Worm (Caenorhabditis elegans) whole organism, mixed stage, embryonic: ENCODE data around the gene nspg-7.2.
"Not testable (repeated sequence)": the region's sequence is repeated elsewhere in the genome, so short reads cannot be mapped to it uniquely, and the experiment has no call there.

ENCODE experiments used
- bed-3 ChIP-seq: fragments of 200-800 bp; sonication (Bioruptor generic); optimal IDR thresholded peaks from 3 replicates; lab custom pipeline; 2018; ENCODE audit warnings: mild to moderate bottlenecking, missing genetic modification characterization, moderate library complexity, missing compliant biosample characterization
- blmp-1 ChIP-seq: fragments of 150-350 bp; optimal IDR thresholded peaks from 2 replicates; lab custom pipeline; 2014; ENCODE audit warnings: missing biosample characterization, missing genetic modification characterization
- ceh-39 ChIP-seq: fragments of 150-350 bp; optimal IDR thresholded peaks from 2 replicates; lab custom pipeline; 2014; ENCODE audit warnings: missing biosample characterization, missing genetic modification characterization
- ceh-43 ChIP-seq: fragments of 200-800 bp; sonication (Bioruptor generic); optimal IDR thresholded peaks from 2 replicates; lab custom pipeline; 2018; ENCODE audit warnings: mild to moderate bottlenecking, missing genetic modification characterization, moderate library complexity, missing compliant biosample characterization
- ces-1 ChIP-seq: fragments of 150-350 bp; optimal IDR thresholded peaks from 2 replicates; lab custom pipeline; 2014; ENCODE audit warnings: missing biosample characterization, missing genetic modification reagents, missing genetic modification characterization
- cnd-1 ChIP-seq: fragments of 200-800 bp; sonication (Bioruptor generic); optimal IDR thresholded peaks from 2 replicates; lab custom pipeline; 2018; ENCODE audit warnings: mild to moderate bottlenecking, missing genetic modification characterization, missing compliant biosample characterization
- drap-1 ChIP-seq: fragments of 200-800 bp; sonication (Bioruptor generic); optimal IDR thresholded peaks from 3 replicates; lab custom pipeline; 2018; ENCODE audit warnings: mild to moderate bottlenecking, missing genetic modification characterization, missing compliant biosample characterization
- elt-1 ChIP-seq: sonication (generic microtip); optimal IDR thresholded peaks from 2 replicates; lab custom pipeline; 2017; ENCODE audit warnings: missing genetic modification characterization, mild to moderate bottlenecking, missing compliant biosample characterization, antibody characterized with exemption, moderate library complexity, borderline replicate concordance; ENCODE audit not compliant: insufficient read depth
- elt-3 ChIP-seq: fragments of 150-350 bp; optimal IDR thresholded peaks from 2 replicates; lab custom pipeline; 2014; ENCODE audit warnings: missing biosample characterization, missing genetic modification characterization
- flh-1 ChIP-seq: fragments of 200-800 bp; sonication (Bioruptor generic); optimal IDR thresholded peaks from 2 replicates; lab custom pipeline; 2018; ENCODE audit warnings: mild to moderate bottlenecking, missing genetic modification characterization, moderate library complexity, missing compliant biosample characterization
- hlh-1 ChIP-seq: fragments of 150-350 bp; optimal IDR thresholded peaks from 2 replicates; lab custom pipeline; 2014; ENCODE audit warnings: missing biosample characterization, missing genetic modification reagents, missing genetic modification characterization
- lin-13 ChIP-seq: fragments of 150-350 bp; optimal IDR thresholded peaks from 2 replicates; lab custom pipeline; 2014; ENCODE audit warnings: missing biosample characterization, missing genetic modification characterization
- lin-32 ChIP-seq: fragments of 200-800 bp; sonication (Bioruptor generic); optimal IDR thresholded peaks from 2 replicates; lab custom pipeline; 2018; ENCODE audit warnings: mild to moderate bottlenecking, missing genetic modification characterization, missing compliant biosample characterization
- lsy-2 ChIP-seq: fragments of 150-350 bp; optimal IDR thresholded peaks from 2 replicates; lab custom pipeline; 2014; ENCODE audit warnings: missing biosample characterization, missing genetic modification characterization
- mab-5 ChIP-seq: fragments of 150-350 bp; optimal IDR thresholded peaks from 2 replicates; lab custom pipeline; 2014; ENCODE audit warnings: missing biosample characterization, missing genetic modification characterization
- mep-1 ChIP-seq: fragments of 150-350 bp; optimal IDR thresholded peaks from 2 replicates; lab custom pipeline; 2017; ENCODE audit warnings: missing biosample characterization, missing genetic modification reagents, missing genetic modification characterization, inconsistent platforms
- mls-2 ChIP-seq: sonication (generic microtip); optimal IDR thresholded peaks from 2 replicates; lab custom pipeline; 2016; ENCODE audit warnings: mild to moderate bottlenecking, missing genetic modification characterization, moderate library complexity, missing compliant biosample characterization
- nhr-12 ChIP-seq: fragments of 150-350 bp; optimal IDR thresholded peaks from 2 replicates; lab custom pipeline; 2014; ENCODE audit warnings: missing biosample characterization, missing genetic modification characterization
- nhr-2 ChIP-seq: fragments of 150-350 bp; optimal IDR thresholded peaks from 2 replicates; lab custom pipeline; 2014; ENCODE audit warnings: missing biosample characterization, missing genetic modification characterization
- nhr-237 ChIP-seq: fragments of 150-350 bp; optimal IDR thresholded peaks from 2 replicates; lab custom pipeline; 2014; ENCODE audit warnings: missing biosample characterization, missing genetic modification characterization
- nhr-76 ChIP-seq: sonication (generic microtip); optimal IDR thresholded peaks from 2 replicates; lab custom pipeline; 2017; ENCODE audit warnings: missing biosample characterization, missing genetic modification characterization
- pha-4 ChIP-seq: fragments of 150-350 bp; optimal IDR thresholded peaks from 2 replicates; lab custom pipeline; 2018; ENCODE audit warnings: missing biosample characterization, missing genetic modification reagents, missing genetic modification characterization
- sem-2 ChIP-seq: fragments of 200-800 bp; sonication (Bioruptor generic); optimal IDR thresholded peaks from 2 replicates; lab custom pipeline; 2018; ENCODE audit warnings: mild to moderate bottlenecking, missing genetic modification characterization, missing compliant biosample characterization
- snpc-4 ChIP-seq: fragments of 150-350 bp; optimal IDR thresholded peaks from 2 replicates; lab custom pipeline; 2014; ENCODE audit warnings: missing biosample characterization, missing genetic modification characterization
- sptf-1 ChIP-seq: sonication (generic microtip); optimal IDR thresholded peaks from 2 replicates; lab custom pipeline; 2017; ENCODE audit warnings: mild to moderate bottlenecking, missing genetic modification characterization, moderate library complexity, missing compliant biosample characterization
- unc-120 ChIP-seq: sonication (generic microtip); optimal IDR thresholded peaks from 2 replicates; lab custom pipeline; 2017; ENCODE audit warnings: missing genetic modification characterization, missing compliant biosample characterization; ENCODE audit not compliant: poor library complexity, severe bottlenecking
- unc-39 ChIP-seq: fragments of 150-350 bp; optimal IDR thresholded peaks from 2 replicates; lab custom pipeline; 2014; ENCODE audit warnings: missing biosample characterization, missing genetic modification characterization
- unc-62 ChIP-seq: fragments of 150-350 bp; optimal IDR thresholded peaks from 2 replicates; lab custom pipeline; 2014; ENCODE audit warnings: missing biosample characterization, missing genetic modification reagents, missing genetic modification characterization
- zip-8 ChIP-seq: fragments of 150-350 bp; optimal IDR thresholded peaks from 2 replicates; lab custom pipeline; 2014; ENCODE audit warnings: missing biosample characterization, missing genetic modification characterization
- ztf-11 ChIP-seq: fragments of 150-350 bp; optimal IDR thresholded peaks from 2 replicates; lab custom pipeline; 2014; ENCODE audit warnings: missing biosample characterization, missing genetic modification characterization

nspg-7.2 gene

DNA sequence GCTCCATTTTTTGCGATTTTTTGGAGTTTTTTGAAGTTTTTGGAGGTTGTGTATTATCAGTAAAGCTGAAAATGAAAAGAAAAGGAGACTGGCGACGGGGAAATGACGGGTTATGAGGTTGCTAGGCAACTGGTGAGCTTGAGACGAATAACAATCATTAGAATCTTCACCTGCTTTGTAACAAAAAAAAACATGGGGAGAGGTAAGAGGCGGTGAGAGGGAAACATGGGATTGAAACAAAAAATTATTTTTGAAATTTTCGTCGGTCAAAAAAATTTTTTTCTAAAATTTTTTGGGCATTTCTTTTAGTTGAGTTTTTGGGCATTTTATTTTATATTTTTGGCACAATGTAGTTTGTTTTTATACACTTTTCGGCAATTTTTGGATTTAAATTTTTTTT is 8.4 kb upstream of the nspg-7.2 start, which contains the start of gene Y53G8AM.7:
TSS of gene Y53G8AM.7 (minus strand) at position 101 of the 400 bp plus-strand sequence.
- TF ChIP-seq sem-2 (GFP tag; lab: Kevin White, UChicago) (no peak), ces-1 (no peak), elt-3 (tag; lab: Kevin White, UChicago) (no peak), nhr-12 (tag; lab: Kevin White, UChicago) (no peak), flh-1 (GFP tag; lab: Kevin White, UChicago) (no peak), hlh-1 (tag; lab: Kevin White, UChicago) (no peak), unc-39 (tag; lab: Kevin White, UChicago) (no peak), lsy-2 (tag; lab: Kevin White, UChicago) (no peak), lin-13 (tag; lab: Kevin White, UChicago) (no peak), mep-1 (no peak), lin-32 (GFP tag; lab: Kevin White, UChicago) (no peak), unc-62 (no peak), zip-8 (tag; lab: Kevin White, UChicago) (no peak), sptf-1 (tag; lab: Kevin White, UChicago) (no peak), mls-2 (no peak), ceh-43 (GFP tag; lab: Kevin White, UChicago) (no peak), ceh-39 (tag; lab: Kevin White, UChicago) (no peak), cnd-1 (tag; lab: Kevin White, UChicago) (no peak)

DNA sequence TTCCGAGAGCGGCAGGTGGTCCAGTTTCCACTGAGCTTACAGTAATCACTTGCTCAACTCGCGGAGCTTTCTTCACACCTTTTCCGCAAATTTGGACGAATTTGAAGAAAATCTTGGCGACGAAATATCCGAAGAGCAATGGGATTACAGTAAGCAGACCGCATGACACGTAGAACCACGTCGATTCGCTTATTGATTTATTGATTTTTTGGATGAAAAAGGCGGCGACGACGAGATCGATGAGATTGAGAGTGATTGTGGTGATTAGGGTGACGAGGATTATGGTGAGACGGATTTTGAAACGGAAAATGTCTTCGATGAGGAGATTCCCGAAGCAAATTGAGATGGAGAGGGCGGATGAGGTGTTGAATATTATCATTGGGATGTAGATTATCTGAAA is 5.5 kb upstream of the nspg-7.2 start:
- TF ChIP-seq blmp-1 (tag; lab: Kevin White, UChicago) = no peak
- TF ChIP-seq zip-8 (tag; lab: Kevin White, UChicago) = no peak
- TF ChIP-seq drap-1 = no peak
- no peak for TF ChIP-seq nhr-2 (tag; lab: Kevin White, UChicago)
- TF ChIP-seq unc-39 (tag; lab: Kevin White, UChicago) = no peak
- TF ChIP-seq ztf-11 (tag; lab: Kevin White, UChicago) = no peak
- TF ChIP-seq elt-1 = no peak
- TF ChIP-seq bed-3 (GFP tag; lab: Kevin White, UChicago) = no peak
- no peak for TF ChIP-seq elt-3 (tag; lab: Kevin White, UChicago)
- TF ChIP-seq mab-5 (tag; lab: Kevin White, UChicago) = no peak
- TF ChIP-seq unc-62 = no peak
- TF ChIP-seq lsy-2 (tag; lab: Kevin White, UChicago) = no peak
- TF ChIP-seq ceh-39 (tag; lab: Kevin White, UChicago) = no peak
- no peak for TF ChIP-seq ceh-43 (GFP tag; lab: Kevin White, UChicago)
- no peak for TF ChIP-seq nhr-12 (tag; lab: Kevin White, UChicago)
- TF ChIP-seq lin-13 (tag; lab: Kevin White, UChicago) = no peak
- no peak for TF ChIP-seq unc-120
- no peak for TF ChIP-seq nhr-76 (tag; lab: Kevin White, UChicago)

DNA sequence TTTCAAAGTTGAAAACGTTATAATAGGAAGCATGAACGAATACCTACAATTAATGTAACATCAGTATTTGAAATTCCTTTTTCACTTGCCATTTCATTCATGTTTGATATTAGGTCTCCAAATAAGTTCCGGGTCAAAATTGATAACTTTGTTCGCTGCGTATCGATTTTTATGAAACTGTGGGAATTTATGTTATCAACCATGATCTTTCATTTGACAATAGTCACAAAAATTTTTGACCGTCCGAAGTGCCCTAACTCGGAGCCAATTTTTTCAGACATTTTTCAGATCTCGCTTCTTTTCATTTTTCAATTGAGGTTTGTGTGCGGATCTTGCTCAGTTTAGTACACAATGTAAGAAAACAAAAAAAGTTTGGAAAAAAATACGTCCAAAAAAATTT is 1.5 kb upstream of the nspg-7.2 start, which contains the start of gene Y53G8AM.6:
TSS of gene Y53G8AM.6 (minus strand) at position 101 of the 400 bp plus-strand sequence.
- TF ChIP-seq flh-1 (GFP tag; lab: Kevin White, UChicago); ztf-11 (tag; lab: Kevin White, UChicago); nhr-237: not testable (repeated sequence)

DNA sequence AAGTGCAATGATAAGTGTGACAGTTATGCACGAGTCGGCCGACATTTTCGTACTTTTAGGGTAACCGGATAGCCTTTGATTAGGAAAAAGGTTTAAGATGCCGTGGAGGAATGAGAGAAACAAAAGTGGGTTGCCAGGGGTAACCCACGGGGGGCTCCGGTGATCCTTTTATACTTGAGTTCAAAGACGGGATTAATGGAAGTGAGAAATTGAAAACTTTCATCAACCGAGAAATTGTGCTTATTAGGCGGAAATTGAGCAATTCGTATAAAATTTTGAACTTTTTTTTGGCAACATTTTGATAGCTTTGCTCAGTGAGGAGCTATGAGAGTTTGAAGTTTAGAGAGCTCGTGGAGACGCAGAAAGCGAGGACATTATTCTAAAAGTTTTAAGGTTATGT is 2.6 kb downstream of the nspg-7.2 start, which contains the start of gene Y53G8AM.4:
TSS of gene Y53G8AM.4 (minus strand) at position 101 of the 400 bp plus-strand sequence.
- TF ChIP-seq cnd-1 (tag; lab: Kevin White, UChicago) = no peak
- TF ChIP-seq bed-3 (GFP tag; lab: Kevin White, UChicago) = no peak
- no peak for TF ChIP-seq nhr-76 (tag; lab: Kevin White, UChicago)
- no peak for TF ChIP-seq drap-1
- TF ChIP-seq nhr-2 (tag; lab: Kevin White, UChicago) = no peak
- no peak for TF ChIP-seq ceh-39 (tag; lab: Kevin White, UChicago)
- TF ChIP-seq pha-4 (tag; lab: Kevin White, UChicago) = no peak
- TF ChIP-seq ztf-11 (tag; lab: Kevin White, UChicago) = no peak
- no peak for TF ChIP-seq unc-62
- TF ChIP-seq sem-2 (GFP tag; lab: Kevin White, UChicago) = no peak
- no peak for TF ChIP-seq snpc-4 (tag; lab: Kevin White, UChicago)
- no peak for TF ChIP-seq unc-39 (tag; lab: Kevin White, UChicago)
- TF ChIP-seq sptf-1 (tag; lab: Kevin White, UChicago) = no peak
- no peak for TF ChIP-seq mab-5 (tag; lab: Kevin White, UChicago)
- no peak for TF ChIP-seq ceh-43 (GFP tag; lab: Kevin White, UChicago)
- no peak for TF ChIP-seq elt-3 (tag; lab: Kevin White, UChicago)
- no peak for TF ChIP-seq hlh-1 (tag; lab: Kevin White, UChicago)
- TF ChIP-seq ces-1 = no peak
- TF ChIP-seq, all 35 proteins: peak for 0
